Worm (Caenorhabditis elegans) whole organism, young adult: Measurements from ENCODE around the gene R07E5.11.

Experiments used
- C17E4.6 ChIP-seq: fragments of 200-800 bp; sonication (Bioruptor generic); IDR thresholded peaks from 2 replicates; pipeline ENCODE4 v1.3.6; 2022; ENCODE audit warnings: missing genetic modification reagents, missing genetic modification characterization, missing compliant biosample characterization
- F49E8.2 ChIP-seq: sonication (generic microtip); optimal IDR thresholded peaks from 3 replicates; lab custom pipeline; 2017; ENCODE audit warnings: missing genetic modification characterization, mild to moderate bottlenecking, missing compliant biosample characterization, antibody characterized with exemption, moderate library complexity; ENCODE audit not compliant: insufficient read depth
- F57C9.4 ChIP-seq: sonication (generic microtip); optimal IDR thresholded peaks from 2 replicates; lab custom pipeline; 2017; ENCODE audit warnings: mild to moderate bottlenecking, missing genetic modification characterization, missing compliant biosample characterization
- Y79H2A.3 ChIP-seq: fragments of 200-800 bp; sonication (Bioruptor generic); conservative IDR thresholded peaks from 2 replicates; pipeline ENCODE4 v1.3.6; 2022; ENCODE audit warnings: missing genetic modification reagents, missing genetic modification characterization, missing compliant biosample characterization
- ama-1 ChIP-seq, 3 experiments: fragments of 150-350 bp in 1 of 3; sonication (generic microtip) in 2 of 3; optimal IDR thresholded peaks; 2 replicates each; lab custom pipeline; 2014 to 2018; ENCODE audit warnings: missing biosample characterization in 2 of 3, missing genetic modification characterization in 2 of 3, missing genetic modification reagents in 2 of 3
- nhr-179 ChIP-seq: sonication (generic microtip); optimal IDR thresholded peaks from 2 replicates; lab custom pipeline; 2016; ENCODE audit warnings: mild to moderate bottlenecking, missing genetic modification characterization, missing compliant biosample characterization
- sea-2 ChIP-seq: fragments of 200-800 bp; sonication (Bioruptor generic); IDR thresholded peaks from 2 replicates; pipeline ENCODE4 v1.3.6; 2022; ENCODE audit warnings: missing genetic modification characterization, missing compliant biosample characterization
- snpc-1.3 ChIP-seq: sonication (generic microtip); optimal IDR thresholded peaks from 2 replicates; lab custom pipeline; 2017; ENCODE audit warnings: missing genetic modification characterization, mild to moderate bottlenecking, missing compliant biosample characterization, antibody characterized with exemption, moderate library complexity, missing genotype, missing genetic modification reagents; ENCODE audit not compliant: insufficient read depth
- snpc-4 ChIP-seq, 5 experiments: fragments of 150-350 bp in 1 of 5; sonication (generic microtip) in 4 of 5; optimal IDR thresholded peaks; 2 replicates each; lab custom pipeline; 2014 to 2018; ENCODE audit warnings: missing genetic modification characterization in 5 of 5, missing biosample characterization in 3 of 5, antibody characterized with exemption in 2 of 5, mild to moderate bottlenecking in 2 of 5, missing compliant biosample characterization in 2 of 5, missing genotype in 2 of 5, moderate library complexity in 2 of 5, missing genetic modification reagents in 1 of 5
- zfh-2 ChIP-seq: fragments of 200-800 bp; sonication (Bioruptor generic); conservative IDR thresholded peaks from 2 replicates; pipeline ENCODE4 v1.3.6; 2022; ENCODE audit warnings: missing genetic modification reagents, missing genetic modification characterization, missing compliant biosample characterization

DNA sequence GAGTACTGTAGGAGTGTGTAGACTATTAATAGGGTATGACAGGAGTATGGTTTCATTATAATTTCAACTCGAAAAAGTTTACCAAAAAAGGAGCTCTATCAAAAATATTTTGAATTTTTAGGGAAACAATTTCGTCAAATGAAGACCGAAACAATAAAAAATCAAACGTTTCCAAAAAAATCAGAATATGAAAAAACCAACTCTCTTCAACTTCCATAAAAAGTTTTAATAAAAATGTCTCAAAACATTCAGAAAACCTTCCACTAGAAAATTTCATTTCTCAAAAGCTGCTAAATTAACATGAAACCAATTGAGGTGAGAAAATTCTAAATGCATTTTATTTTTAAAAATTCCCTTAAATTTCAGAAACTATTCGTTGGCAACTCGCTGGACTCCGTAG is 44.5 kb downstream of the R07E5.11 start, which contains the start of gene ckb-3:
- no peak for TF ChIP-seq sea-2
- TF ChIP-seq snpc-1.3 (tag; lab: Kevin White, UChicago) = no peak
- TF ChIP-seq snpc-4 (GFP tag; optimal IDR thresholded peaks at IDR 0.05; lab: Kevin White, UChicago) = no peak
- TF ChIP-seq snpc-4 (tag; optimal IDR thresholded peaks at IDR 0.05; lab: Kevin White, UChicago) = no peak
- TF ChIP-seq F57C9.4 = no peak
- no peak for TF ChIP-seq nhr-179 (tag; lab: Kevin White, UChicago)
- no peak for TF ChIP-seq F49E8.2 (tag; lab: Kevin White, UChicago)
- no peak for TF ChIP-seq ama-1 (optimal IDR thresholded peaks at IDR 0.05; lab: Kevin White, UChicago)
- no peak for TF ChIP-seq ama-1 (GFP tag; optimal IDR thresholded peaks at IDR 0.05; lab: Kevin White, UChicago)
- no peak for TF ChIP-seq C17E4.6 (GFP tag; lab: Robert Waterston, UW)
- no peak for TF ChIP-seq Y79H2A.3
- TF ChIP-seq zfh-2 = no peak
